Fruit fly (Drosophila melanogaster): ENCODE measurements around the gene CG13807.

DNA sequence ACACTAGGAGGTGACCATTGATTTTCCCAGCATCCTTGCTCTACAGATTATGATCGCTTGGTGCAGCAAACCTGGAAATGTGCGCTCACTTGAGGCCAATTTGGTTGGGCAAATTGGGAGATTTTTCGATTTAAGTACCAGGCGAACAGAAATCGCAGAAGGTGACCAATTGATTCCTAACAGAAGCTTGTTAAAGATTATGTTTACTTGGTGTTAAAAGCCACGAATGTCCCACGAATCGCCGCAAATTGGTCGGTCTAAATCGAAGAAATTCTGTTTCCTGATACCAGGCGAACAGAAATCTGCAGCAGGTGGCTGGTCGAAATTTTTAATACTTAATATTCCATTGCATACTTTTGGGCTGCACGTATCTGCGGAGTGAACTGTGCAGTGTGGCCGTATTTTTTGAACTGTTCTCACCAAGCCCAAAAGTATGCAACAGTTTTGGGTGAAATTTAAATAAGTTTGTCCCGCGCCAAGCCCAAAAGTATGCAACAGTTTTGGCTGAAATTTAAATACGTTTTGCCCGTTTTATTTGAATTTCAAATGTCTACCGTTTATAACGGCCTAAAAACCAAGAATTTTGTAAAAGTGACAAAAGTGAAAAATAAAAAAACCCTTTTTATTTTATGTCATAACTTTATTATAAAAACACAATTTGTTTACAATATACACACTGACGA is 18.7 kb upstream of the CG13807 start, which contains the start of gene CG32301:
- TF ChIP-seq CG2678 (tag; optimal IDR thresholded peaks at IDR 0.05) (no peak), CG10959 (GFP tag; IDR thresholded peaks at IDR 0.05) (no peak), Sry-δ (GFP tag; optimal IDR thresholded peaks at IDR 0.05) (no peak), aop (GFP tag; IDR thresholded peaks at IDR 0.05) (no peak), ase (GFP tag; IDR thresholded peaks at IDR 0.05) (no peak), ftz-f1 (GFP tag; optimal IDR thresholded peaks at IDR 0.05) (no peak), Ets97D (GFP tag; optimal IDR thresholded peaks at IDR 0.05) (no peak), CG11398 (GFP tag; optimal IDR thresholded peaks at IDR 0.05) (no peak), Lim3 (GFP tag; IDR thresholded peaks at IDR 0.05) (no peak), CG14710 (tag; optimal IDR thresholded peaks at IDR 0.05) (no peak), CG18476 (GFP tag; optimal IDR thresholded peaks at IDR 0.05) (no peak)

All from whole organism, embryonic.